Fruit fly (Drosophila melanogaster) whole organism, embryonic: ENCODE measurements around the gene CG31321.

ENCODE experiments used
- CG11085 ChIP-seq: fragments of 200-800 bp; sonication (Bioruptor generic); IDR thresholded peaks from 2 replicates; pipeline ENCODE4 v1.3.6; 2022; ENCODE audit warnings: missing biosample characterization, missing genetic modification characterization
- CG11723 ChIP-seq: fragments of 200-800 bp; sonication (Bioruptor generic); optimal IDR thresholded peaks from 2 replicates; lab custom pipeline; 2017; ENCODE audit warnings: missing biosample characterization, mild to moderate bottlenecking, missing genetic modification characterization
- CG12391 ChIP-seq: fragments of 200-800 bp; sonication (Bioruptor generic); optimal IDR thresholded peaks from 3 replicates; lab custom pipeline; 2018; ENCODE audit warnings: missing biosample characterization, mild to moderate bottlenecking, missing genetic modification characterization, moderate library complexity
- CG15269 ChIP-seq: fragments of 200-800 bp; sonication (Bioruptor generic); optimal IDR thresholded peaks from 2 replicates; lab custom pipeline; 2018; ENCODE audit warnings: missing biosample characterization, mild to moderate bottlenecking, missing genetic modification characterization, moderate library complexity
- CG15514 ChIP-seq: fragments of 200-800 bp; sonication (Bioruptor generic); optimal IDR thresholded peaks from 3 replicates; lab custom pipeline; 2017; ENCODE audit warnings: missing biosample characterization, missing genetic modification characterization, mild to moderate bottlenecking, moderate library complexity, missing genetic modification reagents
- CG15601 ChIP-seq: fragments of 200-800 bp; sonication (Bioruptor generic); optimal IDR thresholded peaks from 3 replicates; lab custom pipeline; 2019; ENCODE audit warnings: missing biosample characterization, mild to moderate bottlenecking, missing genetic modification characterization, moderate library complexity
- CG18619 ChIP-seq: fragments of 200-800 bp; sonication (Bioruptor generic); optimal IDR thresholded peaks from 3 replicates; lab custom pipeline; 2017; ENCODE audit warnings: missing biosample characterization, mild to moderate bottlenecking, missing genetic modification characterization
- CG2129 ChIP-seq: fragments of 200-800 bp; sonication (Bioruptor generic); IDR thresholded peaks from 2 replicates; pipeline ENCODE4 v1.3.6; 2022; ENCODE audit warnings: missing biosample characterization, missing genetic modification characterization; ENCODE audit not compliant: partially characterized antibody
- CG2202 ChIP-seq: fragments of 200-800 bp; sonication (Bioruptor generic); optimal IDR thresholded peaks from 2 replicates; lab custom pipeline; 2018; ENCODE audit warnings: missing biosample characterization, mild to moderate bottlenecking, missing genetic modification characterization
- CG2678 ChIP-seq: fragments of 200-800 bp; sonication (Bioruptor generic); optimal IDR thresholded peaks from 3 replicates; lab custom pipeline; 2019; ENCODE audit warnings: missing biosample characterization, mild to moderate bottlenecking, missing genetic modification characterization, moderate library complexity
- CG32532 ChIP-seq: fragments of 200-800 bp; sonication (Bioruptor generic); IDR thresholded peaks from 2 replicates; pipeline ENCODE4 v1.3.6; 2022; ENCODE audit warnings: missing biosample characterization, missing genetic modification characterization
- CG3726 ChIP-seq: fragments of 200-800 bp; sonication (Bioruptor generic); IDR thresholded peaks from 3 replicates; pipeline ENCODE4, ENCODE4 v1.3.6; 2022; ENCODE audit warnings: missing biosample characterization, missing genetic modification characterization
- CG6254 ChIP-seq: fragments of 200-800 bp; sonication (Bioruptor generic); optimal IDR thresholded peaks from 3 replicates; lab custom pipeline; 2017; ENCODE audit warnings: mild to moderate bottlenecking, missing biosample characterization, missing genetic modification reagents, missing genetic modification characterization
- E2f1 ChIP-seq: fragments of 200-800 bp; sonication (Bioruptor generic); IDR thresholded peaks from 2 replicates; pipeline ENCODE4 v1.3.6; 2022; ENCODE audit warnings: missing biosample characterization, missing genetic modification characterization
- GATAe ChIP-seq: fragments of 200-800 bp; sonication (Bioruptor generic); conservative IDR thresholded peaks from 2 replicates; pipeline ENCODE4 v1.3.6; 2022; ENCODE audit warnings: missing biosample characterization, missing genetic modification characterization
- Hmx ChIP-seq: fragments of 200-800 bp; sonication (Bioruptor generic); optimal IDR thresholded peaks from 2 replicates; lab custom pipeline; 2016; ENCODE audit warnings: missing biosample characterization, missing genetic modification characterization
- MBD-R2 ChIP-seq: fragments of 200-800 bp; sonication (Bioruptor generic); IDR thresholded peaks from 2 replicates; pipeline ENCODE4 v1.3.6; 2022; ENCODE audit warnings: missing biosample characterization, missing genetic modification characterization
- MESR4 ChIP-seq: fragments of 200-800 bp; sonication (Bioruptor generic); optimal IDR thresholded peaks from 2 replicates; lab custom pipeline; 2018; ENCODE audit warnings: missing biosample characterization, mild to moderate bottlenecking, missing genetic modification characterization, moderate library complexity
- Neu2 ChIP-seq: fragments of 200-800 bp; sonication (Bioruptor generic); optimal IDR thresholded peaks from 3 replicates; lab custom pipeline; 2016; ENCODE audit warnings: missing biosample characterization, missing genetic modification characterization, borderline replicate concordance
- Nf-YC ChIP-seq: fragments of 200-800 bp; optimal IDR thresholded peaks from 3 replicates; lab custom pipeline; 2019; ENCODE audit warnings: missing biosample characterization, mild to moderate bottlenecking, missing genetic modification characterization, moderate library complexity
- Pdp1 ChIP-seq, 2 experiments: fragments of 200-800 bp; sonication (Bioruptor generic); optimal IDR thresholded peaks; 3 replicates each; lab custom pipeline; 2016; ENCODE audit warnings: missing biosample characterization in 2 of 2, missing genetic modification characterization in 2 of 2, mild to moderate bottlenecking in 1 of 2, moderate library complexity in 1 of 2
- Ravus ChIP-seq: fragments of 200-800 bp; sonication (Bioruptor generic); IDR thresholded peaks from 2 replicates; pipeline ENCODE4 v1.3.6; 2022; ENCODE audit warnings: missing biosample characterization, missing genetic modification characterization
- Xrp1 ChIP-seq: fragments of 200-800 bp; sonication (Bioruptor generic); IDR thresholded peaks from 2 replicates; pipeline ENCODE4 v1.3.6; 2022; ENCODE audit warnings: missing biosample characterization, missing genetic modification characterization
- YL-1 ChIP-seq: fragments of 200-800 bp; sonication (Bioruptor generic); optimal IDR thresholded peaks from 3 replicates; lab custom pipeline; 2017; ENCODE audit warnings: missing biosample characterization, mild to moderate bottlenecking, missing genetic modification characterization
- al ChIP-seq: fragments of 200-800 bp; sonication (Bioruptor generic); IDR thresholded peaks from 2 replicates; pipeline ENCODE4 v1.3.6; 2022; ENCODE audit warnings: missing biosample characterization, missing genetic modification characterization
- az2 ChIP-seq: fragments of 200-800 bp; sonication (Bioruptor generic); optimal IDR thresholded peaks from 3 replicates; lab custom pipeline; 2016; ENCODE audit warnings: missing biosample characterization, missing genetic modification characterization
- bbx ChIP-seq: fragments of 200-800 bp; sonication (Bioruptor generic); IDR thresholded peaks from 2 replicates; pipeline ENCODE4 v1.3.6; 2022; ENCODE audit warnings: missing biosample characterization, missing genetic modification characterization; ENCODE audit not compliant: partially characterized antibody
- cas ChIP-seq: fragments of 200-800 bp; sonication (Bioruptor generic); IDR thresholded peaks from 2 replicates; pipeline ENCODE4 v1.3.6; 2022; ENCODE audit warnings: missing biosample characterization, missing genetic modification characterization
- chinmo ChIP-seq: fragments of 200-800 bp; sonication (Bioruptor generic); IDR thresholded peaks from 4 replicates; pipeline ENCODE4 v1.3.6; 2022; ENCODE audit warnings: missing biosample characterization, missing genetic modification characterization; ENCODE audit not compliant: partially characterized antibody
- crc ChIP-seq: fragments of 200-800 bp; sonication (Bioruptor generic); optimal IDR thresholded peaks from 2 replicates; lab custom pipeline; 2016; ENCODE audit warnings: missing biosample characterization, missing genetic modification characterization
- croc ChIP-seq: fragments of 200-800 bp; sonication (Bioruptor generic); conservative IDR thresholded peaks from 3 replicates; pipeline ENCODE4 v1.3.6; 2022; ENCODE audit warnings: missing biosample characterization, missing genetic modification characterization
- ham ChIP-seq: fragments of 200-800 bp; sonication (Bioruptor generic); IDR thresholded peaks from 2 replicates; pipeline ENCODE4 v1.3.6; 2022; ENCODE audit warnings: missing biosample characterization, missing genetic modification characterization
- hbn ChIP-seq: fragments of 200-800 bp; sonication (Bioruptor generic); IDR thresholded peaks from 2 replicates; pipeline ENCODE4 v1.3.6; 2022; ENCODE audit warnings: missing biosample characterization, missing genetic modification characterization; ENCODE audit not compliant: partially characterized antibody
- ind ChIP-seq: fragments of 200-800 bp; sonication (Bioruptor generic); optimal IDR thresholded peaks from 3 replicates; lab custom pipeline; 2016; ENCODE audit warnings: missing biosample characterization, missing genetic modification characterization
- jing ChIP-seq: fragments of 200-800 bp; sonication (Bioruptor generic); optimal IDR thresholded peaks from 2 replicates; lab custom pipeline; 2018; ENCODE audit warnings: missing biosample characterization, mild to moderate bottlenecking, missing genetic modification characterization
- mirr ChIP-seq: fragments of 200-800 bp; sonication (Bioruptor generic); optimal IDR thresholded peaks from 3 replicates; lab custom pipeline; 2018; ENCODE audit warnings: missing biosample characterization, mild to moderate bottlenecking, missing genetic modification characterization
- nom ChIP-seq: fragments of 200-800 bp; sonication (Bioruptor generic); optimal IDR thresholded peaks from 2 replicates; lab custom pipeline; 2017; ENCODE audit warnings: missing biosample characterization, missing genetic modification characterization, mild to moderate bottlenecking, moderate library complexity, missing genetic modification reagents
- pfk ChIP-seq: fragments of 200-800 bp; sonication (Bioruptor generic); optimal IDR thresholded peaks from 2 replicates; lab custom pipeline; 2018; ENCODE audit warnings: missing biosample characterization, mild to moderate bottlenecking, missing genetic modification characterization, moderate library complexity
- rib ChIP-seq: fragments of 200-800 bp; sonication (Bioruptor generic); IDR thresholded peaks from 2 replicates; pipeline ENCODE4 v1.3.6; 2022; ENCODE audit warnings: missing biosample characterization, missing genetic modification characterization
- sim ChIP-seq: fragments of 200-800 bp; sonication (Bioruptor generic); IDR thresholded peaks from 2 replicates; pipeline ENCODE4 v1.3.6; 2022; ENCODE audit warnings: missing biosample characterization, missing genetic modification characterization
- slp2 ChIP-seq: fragments of 200-800 bp; sonication (Bioruptor generic); optimal IDR thresholded peaks from 2 replicates; lab custom pipeline; 2016; ENCODE audit warnings: missing biosample characterization, missing genetic modification characterization
- so ChIP-seq: fragments of 200-800 bp; sonication (Bioruptor generic); IDR thresholded peaks from 3 replicates; pipeline ENCODE4 v1.3.6; 2022; ENCODE audit warnings: missing biosample characterization, missing genetic modification characterization
- stc ChIP-seq: fragments of 200-800 bp; sonication (Bioruptor generic); IDR thresholded peaks from 2 replicates; pipeline ENCODE4 v1.3.6; 2022; ENCODE audit warnings: missing biosample characterization, missing genetic modification characterization
- tna ChIP-seq: fragments of 200-800 bp; sonication (Bioruptor generic); IDR thresholded peaks from 2 replicates; pipeline ENCODE4 v1.3.6; 2022; ENCODE audit warnings: missing biosample characterization, missing genetic modification characterization; ENCODE audit not compliant: partially characterized antibody
- tup ChIP-seq: fragments of 200-800 bp; sonication (Bioruptor generic); optimal IDR thresholded peaks from 2 replicates; lab custom pipeline; 2016; ENCODE audit warnings: missing biosample characterization, mild to moderate bottlenecking, missing genetic modification characterization, moderate library complexity
- tx ChIP-seq: fragments of 200-800 bp; sonication (Bioruptor generic); optimal IDR thresholded peaks from 2 replicates; lab custom pipeline; 2016; ENCODE audit warnings: missing biosample characterization, missing genetic modification characterization

The CG31321 gene

DNA sequence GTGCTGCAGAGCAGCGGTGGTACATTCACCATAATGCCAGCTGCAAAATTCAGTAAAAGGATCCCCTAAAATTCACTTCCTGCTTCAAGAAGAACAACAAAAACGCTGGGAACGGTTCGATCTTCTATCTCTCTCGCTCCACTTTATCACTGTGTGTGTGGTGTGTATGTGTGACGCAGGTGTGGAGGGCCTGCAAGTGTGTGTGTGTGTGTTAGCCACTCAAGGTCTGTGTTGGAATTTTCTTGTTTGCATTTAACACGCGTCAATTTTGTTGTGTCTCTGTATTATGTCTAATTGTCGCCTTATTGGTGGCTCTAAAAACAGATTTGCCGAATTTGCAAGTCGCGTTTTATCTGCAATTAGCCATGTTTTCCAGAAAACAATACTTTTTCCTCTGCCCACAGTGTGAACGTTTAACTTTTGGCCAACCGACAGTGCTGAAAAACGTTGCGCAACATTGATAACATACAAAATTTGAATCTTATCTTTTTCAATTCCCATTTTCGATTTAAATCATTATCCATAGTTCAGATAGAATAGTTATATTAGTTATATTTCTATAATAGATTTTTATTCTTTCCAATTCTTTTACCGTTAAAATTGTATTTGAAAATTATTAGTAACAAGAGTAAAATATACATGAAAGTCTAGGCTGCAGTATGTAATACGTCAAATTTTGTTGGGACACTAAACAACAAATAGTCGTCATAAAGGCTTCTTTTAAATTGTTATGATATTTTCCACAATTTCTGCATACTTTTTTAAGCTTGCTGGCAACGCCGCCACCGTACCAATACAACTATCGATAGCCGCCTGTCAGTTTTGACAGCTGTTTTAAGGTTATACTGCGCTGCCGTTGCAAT, 16.3 kb downstream of the CG31321 start, which contains the start of the genes Afti and ATPsynE (continued):
- TF ChIP-seq ind (GFP tag; lab: Kevin White, UChicago) (peak; percentile 80), CG18619 (GFP tag; lab: Kevin White, UChicago) (peak; percentile 57), jing (GFP tag; lab: Kevin White, UChicago) (peak; percentile 20), CG2678 (tag; lab: Kevin White, UChicago) (no peak), rib (no peak), CG32532 (GFP tag; lab: Robert Waterston, UW) (peak; percentile 84), cas (GFP tag; lab: Robert Waterston, UW) (0 out of 2 replicates have a peak, but pooled peaks have one; percentile 28), CG11723 (GFP tag; lab: Kevin White, UChicago) (no peak), CG12391 (tag; lab: Kevin White, UChicago) (peak; percentile 74), tup (GFP tag; lab: Kevin White, UChicago) (no peak), az2 (GFP tag; lab: Kevin White, UChicago) (peak; percentile 68), MBD-R2 (GFP tag; lab: Robert Waterston, UW) (peak; percentile 41)

DNA sequence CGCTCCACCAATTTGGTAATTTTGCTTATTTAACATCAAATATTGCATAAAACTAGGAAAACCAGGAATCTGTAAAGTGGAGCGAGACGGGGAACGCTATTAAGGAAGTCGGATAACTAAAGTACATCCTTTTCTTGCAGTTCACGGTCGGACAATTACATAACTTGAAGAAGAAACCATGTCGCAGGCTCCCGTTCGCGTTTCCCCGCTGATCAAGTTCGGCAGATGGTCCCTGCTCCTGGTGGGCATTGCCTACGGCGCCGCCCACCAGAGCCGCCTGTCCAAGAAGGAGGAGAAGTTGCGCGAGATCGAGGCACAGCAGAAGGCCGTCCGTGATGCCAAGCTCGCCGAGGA, 16.9 kb downstream of the CG31321 start:
- TF ChIP-seq GATAe (no peak), CG2129 (GFP tag; lab: Robert Waterston, UW) (0 out of 2 replicates have a peak, but pooled peaks have one; percentile 4), CG2202 (tag; lab: Kevin White, UChicago) (no peak), nom (GFP tag; lab: Kevin White, UChicago) (no peak), crc (no peak), ham (GFP tag; lab: Robert Waterston, UW) (no peak), CG6254 (no peak), MESR4 (GFP tag; lab: Kevin White, UChicago) (peak; percentile 59), slp2 (GFP tag; lab: Kevin White, UChicago) (no peak), Ravus (GFP tag; lab: Robert Waterston, UW) (no peak), YL-1 (GFP tag; lab: Kevin White, UChicago) (peak; percentile 17), chinmo (0 out of 4 replicates have a peak, but pooled peaks have one; percentile 50), croc (0 out of 3 replicates have a peak, but pooled peaks have one; percentile 0), tna (GFP tag; lab: Robert Waterston, UW) (peak; percentile 49; the same call in 1 of the 2 replicates), CG15269 (tag; lab: Kevin White, UChicago) (no peak), so (GFP tag; lab: Robert Waterston, UW) (0 out of 3 replicates have a peak, but pooled peaks have one; percentile 1), CG15514 (GFP tag; lab: Kevin White, UChicago) (no peak), Xrp1 (no peak), hbn (GFP tag; lab: Robert Waterston, UW) (no peak), E2f1 (GFP tag; lab: Robert Waterston, UW) (no peak), mirr (GFP tag; lab: Kevin White, UChicago) (no peak), Pdp1 (GFP tag; optimal IDR thresholded peaks at IDR 0.05; lab: Kevin White, UChicago) (peak in 1 of 2 experiments; percentile 94)

dm6 chr3R:14327472-14328104, 17.4 kb downstream of the CG31321 start, which contains the start of gene spn-B:
TSS of gene spn-B (plus strand) at chr3R:14328051.
- TF ChIP-seq Nf-YC = peak; percentile 70
- TF ChIP-seq CG15601 (tag; lab: Kevin White, UChicago) = peak; percentile 100
- TF ChIP-seq Neu2 (GFP tag; lab: Kevin White, UChicago) = no peak
- no peak for TF ChIP-seq CG3726 (GFP tag; lab: Robert Waterston, UW)
- no peak for TF ChIP-seq pfk
- TF ChIP-seq al (GFP tag; lab: Robert Waterston, UW) = peak; percentile 44
- peak; percentile 59 for TF ChIP-seq Hmx (GFP tag; lab: Kevin White, UChicago)
- peak; percentile 66; the same call in 1 of the 2 replicates for TF ChIP-seq sim (GFP tag; lab: Robert Waterston, UW)
- TF ChIP-seq tx (GFP tag; lab: Kevin White, UChicago) = peak; percentile 0
- TF ChIP-seq bbx (GFP tag; lab: Robert Waterston, UW) = peak; percentile 30; the same call in 1 of the 2 replicates
- TF ChIP-seq CG11085 (GFP tag; lab: Robert Waterston, UW) = 0 out of 2 replicates have a peak, but pooled peaks have one; percentile 50
- peak; percentile 70 for TF ChIP-seq stc (GFP tag; lab: Robert Waterston, UW)
